Fruit fly (Drosophila melanogaster) Kc167 (cell line): ENCODE measurements around the gene LSm7.

Source experiments
- Myc ChIP-seq: fragments of >200 bp; optimal IDR thresholded peaks from 2 replicates; lab custom pipeline; 2017; ENCODE audit warnings: missing external identifiers
- Sin3A ChIP-seq: fragments of >200 bp; optimal IDR thresholded peaks from 2 replicates; lab custom pipeline; 2018; ENCODE audit warnings: missing external identifiers
- h ChIP-seq: fragments of >200 bp; optimal IDR thresholded peaks from 3 replicates; lab custom pipeline; 2018; ENCODE audit warnings: missing external identifiers
- insv ChIP-seq: fragments of >200 bp; optimal IDR thresholded peaks from 3 replicates; lab custom pipeline; 2018; ENCODE audit warnings: missing external identifiers
- psq ChIP-seq: fragments of >200 bp; optimal IDR thresholded peaks from 2 replicates; lab custom pipeline; 2017; ENCODE audit warnings: missing external identifiers

LSm7 gene

DNA sequence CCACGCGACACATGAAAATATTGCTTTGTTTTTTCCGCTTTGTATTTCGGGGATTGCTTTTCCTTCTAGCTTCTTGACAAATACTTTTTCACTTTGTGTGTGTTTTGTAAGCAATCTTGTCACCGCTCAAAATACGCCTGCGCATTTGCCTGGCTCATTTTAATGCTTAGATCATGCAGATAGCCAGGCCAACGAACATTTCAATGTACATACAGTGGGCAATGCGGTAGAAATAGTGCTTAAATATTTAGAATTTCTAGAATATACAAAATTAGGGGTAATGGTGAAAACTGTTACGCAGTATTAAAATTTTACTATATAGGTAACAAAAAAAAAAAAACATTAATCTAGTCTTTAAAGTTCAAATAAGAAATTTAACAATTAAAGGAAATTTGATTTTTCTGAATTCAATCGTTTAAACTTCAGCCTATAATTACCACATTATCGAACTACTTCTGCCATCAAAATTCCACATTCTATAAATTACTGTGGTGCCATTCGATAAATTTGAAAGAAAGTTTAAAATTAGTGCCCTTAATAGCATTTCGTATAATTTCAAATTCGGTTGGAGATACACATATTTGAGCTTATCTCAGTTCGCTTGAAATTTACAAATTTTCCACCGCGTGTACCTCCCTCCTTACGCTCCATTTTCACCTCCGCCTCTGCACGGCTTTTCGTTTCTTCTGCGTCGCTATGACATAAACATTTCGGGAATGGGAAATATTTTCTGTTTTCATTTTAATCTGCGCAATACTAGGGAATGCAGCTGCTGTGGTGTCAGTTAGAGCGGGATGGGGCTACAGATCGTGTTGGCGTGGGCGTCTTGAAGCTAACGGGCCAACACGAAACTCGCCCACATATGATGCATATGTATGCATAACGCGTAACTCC, 35.8 kb downstream of the LSm7 start:
- TF ChIP-seq Myc (lab: Kevin White, UChicago), result no peak

DNA sequence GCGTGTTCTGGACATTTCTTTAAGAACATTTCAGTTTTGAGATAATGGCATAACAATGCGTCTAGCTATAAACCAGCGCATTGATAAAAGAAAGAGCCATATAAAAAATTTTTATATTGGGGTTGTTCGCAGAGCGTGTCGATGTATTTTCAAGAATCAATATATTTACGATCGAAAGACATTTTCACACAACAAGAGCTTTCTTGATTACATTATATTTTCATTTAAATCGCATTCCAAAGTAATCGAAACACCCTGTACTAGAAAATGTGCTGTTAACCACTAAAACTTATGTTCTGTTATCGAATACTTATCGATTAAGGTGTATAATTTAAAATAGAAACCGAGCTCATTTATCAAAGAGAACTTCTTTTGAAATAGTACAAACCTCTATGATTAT, 39.1 kb downstream of the LSm7 start:
- TF ChIP-seq psq, result peak; percentile 53
- TF ChIP-seq insv, result no peak
- no peak for TF ChIP-seq h (lab: Kevin White, UChicago)

DNA sequence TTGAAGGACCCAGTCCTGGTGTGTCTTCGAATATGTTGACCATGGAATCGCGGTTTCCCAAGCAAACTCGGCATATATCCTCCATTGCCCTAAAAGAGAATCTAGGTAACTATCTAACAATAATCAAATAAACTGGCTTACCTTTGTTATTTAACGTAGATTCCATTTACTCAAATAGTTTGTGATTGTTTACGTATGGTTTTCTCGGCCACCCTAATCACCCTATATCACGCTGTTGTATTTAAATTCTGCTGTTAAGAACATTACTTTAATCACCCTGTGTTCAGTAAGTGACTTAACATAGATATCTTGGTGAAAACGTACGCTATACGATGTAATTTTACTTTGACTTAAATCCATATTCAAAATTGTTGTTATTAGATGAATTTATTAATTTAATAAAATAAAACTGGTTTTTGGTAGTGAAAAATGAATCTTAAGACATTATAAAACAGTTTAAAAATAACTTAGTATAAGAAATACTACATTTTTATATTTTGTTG, 39.8 kb downstream of the LSm7 start:
- TF ChIP-seq psq, result peak; percentile 46
- TF ChIP-seq Sin3A (lab: Kevin White, UChicago), result no peak
